Worm (Caenorhabditis elegans) whole organism, early embryonic: ENCODE data around the gene oma-2.

Source experiments
- ama-1 ChIP-seq: fragments of 150-350 bp; optimal IDR thresholded peaks from 2 replicates; lab custom pipeline; 2014
- ceh-36 ChIP-seq: sonication (generic microtip); optimal IDR thresholded peaks from 2 replicates; lab custom pipeline; 2016; ENCODE audit warnings: missing genetic modification characterization, inconsistent platforms, missing compliant biosample characterization
- flt-1 ChIP-seq: fragments of 200-800 bp; sonication (Bioruptor generic); IDR thresholded peaks from 2 replicates; pipeline ENCODE4 v1.3.6; 2022; ENCODE audit warnings: missing genetic modification characterization, missing compliant biosample characterization
- hnd-1 ChIP-seq: sonication (generic microtip); optimal IDR thresholded peaks from 2 replicates; lab custom pipeline; 2016; ENCODE audit warnings: missing genetic modification characterization, missing compliant biosample characterization
- tra-4 ChIP-seq: sonication (generic microtip); optimal IDR thresholded peaks from 2 replicates; lab custom pipeline; 2017; ENCODE audit warnings: missing genetic modification characterization, missing compliant biosample characterization

ce11 chrV:8025259-8025658 is 4.0 kb upstream of the oma-2 start:
- no peak for TF ChIP-seq tra-4 (tag; lab: Kevin White, UChicago)
- no peak for TF ChIP-seq ama-1 (lab: Kevin White, UChicago)
- no peak for TF ChIP-seq flt-1
- TF ChIP-seq ceh-36 (tag; lab: Kevin White, UChicago): no peak
- TF ChIP-seq hnd-1: no peak
